Fruit fly (Drosophila melanogaster) whole organism, embryonic: ENCODE results near the gene Shc.

Experiments used
- Abd-B ChIP-seq: fragments of 200-800 bp; sonication (Bioruptor generic); optimal IDR thresholded peaks from 2 replicates; lab custom pipeline; 2018; ENCODE audit warnings: missing biosample characterization, mild to moderate bottlenecking, missing genetic modification characterization, moderate library complexity
- Blimp-1 ChIP-seq: fragments of 200-800 bp; sonication (Bioruptor generic); optimal IDR thresholded peaks from 3 replicates; lab custom pipeline; 2018; ENCODE audit warnings: missing biosample characterization, missing genetic modification characterization, mild to moderate bottlenecking, moderate library complexity, missing genetic modification reagents
- CG10321 ChIP-seq: fragments of 200-800 bp; sonication (Bioruptor generic); IDR thresholded peaks from 2 replicates; pipeline ENCODE4 v1.3.6; 2022; ENCODE audit warnings: missing biosample characterization, missing genetic modification characterization
- CG10366 ChIP-seq: fragments of 200-800 bp; sonication (Bioruptor generic); IDR thresholded peaks from 2 replicates; pipeline ENCODE4 v1.3.6; 2022; ENCODE audit warnings: missing biosample characterization, missing genetic modification characterization
- CG13287 ChIP-seq: fragments of 200-800 bp; sonication (Bioruptor generic); IDR thresholded peaks from 2 replicates; pipeline ENCODE4 v1.3.6; 2022; ENCODE audit warnings: missing biosample characterization, missing genetic modification characterization; ENCODE audit not compliant: partially characterized antibody
- CG1602 ChIP-seq: fragments of 200-800 bp; sonication (Bioruptor generic); optimal IDR thresholded peaks from 3 replicates; lab custom pipeline; 2016; ENCODE audit warnings: missing biosample characterization, missing genetic modification characterization
- CG16813 ChIP-seq: fragments of 200-800 bp; sonication (Bioruptor generic); IDR thresholded peaks from 3 replicates; pipeline ENCODE4 v1.3.6; 2022; ENCODE audit warnings: missing biosample characterization, missing genetic modification characterization; ENCODE audit not compliant: partially characterized antibody
- CG2129 ChIP-seq: fragments of 200-800 bp; sonication (Bioruptor generic); IDR thresholded peaks from 2 replicates; pipeline ENCODE4 v1.3.6; 2022; ENCODE audit warnings: missing biosample characterization, missing genetic modification characterization; ENCODE audit not compliant: partially characterized antibody
- CG2202 ChIP-seq: fragments of 200-800 bp; sonication (Bioruptor generic); optimal IDR thresholded peaks from 2 replicates; lab custom pipeline; 2018; ENCODE audit warnings: missing biosample characterization, mild to moderate bottlenecking, missing genetic modification characterization
- CG32532 ChIP-seq: fragments of 200-800 bp; sonication (Bioruptor generic); IDR thresholded peaks from 2 replicates; pipeline ENCODE4 v1.3.6; 2022; ENCODE audit warnings: missing biosample characterization, missing genetic modification characterization
- CG34224 ChIP-seq: fragments of 200-800 bp; sonication (Bioruptor generic); IDR thresholded peaks from 3 replicates; pipeline ENCODE4 v1.3.6; 2022; ENCODE audit warnings: missing biosample characterization, missing genetic modification characterization; ENCODE audit not compliant: partially characterized antibody
- CG8290 ChIP-seq, 3 experiments: fragments of 200-800 bp; sonication (Bioruptor generic); optimal IDR thresholded peaks; 2 replicates each; lab custom pipeline; 2016 to 2019; ENCODE audit warnings: missing biosample characterization in 3 of 3, missing genetic modification characterization in 3 of 3, mild to moderate bottlenecking in 2 of 3, moderate library complexity in 1 of 3
- CG8924 ChIP-seq: fragments of 200-800 bp; optimal IDR thresholded peaks from 3 replicates; lab custom pipeline; 2019; ENCODE audit warnings: missing biosample characterization, mild to moderate bottlenecking, missing genetic modification characterization, moderate library complexity
- CG9437 ChIP-seq: fragments of 200-800 bp; sonication (Bioruptor generic); optimal IDR thresholded peaks from 2 replicates; lab custom pipeline; 2018; ENCODE audit warnings: missing biosample characterization, mild to moderate bottlenecking, missing genetic modification characterization
- CG9817 ChIP-seq: fragments of 200-800 bp; sonication (Bioruptor generic); optimal IDR thresholded peaks from 2 replicates; lab custom pipeline; 2018; ENCODE audit warnings: missing biosample characterization, mild to moderate bottlenecking, missing genetic modification characterization, moderate library complexity
- Dll ChIP-seq: fragments of 200-800 bp; sonication (Bioruptor generic); IDR thresholded peaks from 4 replicates; pipeline ENCODE4 v1.3.6; 2022; ENCODE audit warnings: missing biosample characterization, missing genetic modification characterization; ENCODE audit not compliant: partially characterized antibody
- Elba2 ChIP-seq: fragments of 200-800 bp; sonication (Bioruptor generic); optimal IDR thresholded peaks from 3 replicates; lab custom pipeline; 2016; ENCODE audit warnings: missing biosample characterization, missing genetic modification characterization
- Gug ChIP-seq: fragments of 200-800 bp; sonication (Bioruptor generic); IDR thresholded peaks from 4 replicates; pipeline ENCODE4 v1.3.6; 2022; ENCODE audit warnings: missing biosample characterization, missing genetic modification characterization
- HLH54F ChIP-seq: fragments of 200-800 bp; sonication (Bioruptor generic); optimal IDR thresholded peaks from 3 replicates; lab custom pipeline; 2016; ENCODE audit warnings: missing biosample characterization, missing genetic modification characterization
- HmgZ ChIP-seq: fragments of 200-800 bp; sonication (Bioruptor generic); optimal IDR thresholded peaks from 2 replicates; lab custom pipeline; 2018; ENCODE audit warnings: missing biosample characterization, mild to moderate bottlenecking, missing genetic modification characterization
- Hmr ChIP-seq: fragments of 200-800 bp; sonication (Bioruptor generic); optimal IDR thresholded peaks from 3 replicates; lab custom pipeline; 2017; ENCODE audit warnings: mild to moderate bottlenecking, missing biosample characterization, missing genetic modification reagents, missing genetic modification characterization
- Hmx ChIP-seq: fragments of 200-800 bp; sonication (Bioruptor generic); optimal IDR thresholded peaks from 2 replicates; lab custom pipeline; 2016; ENCODE audit warnings: missing biosample characterization, missing genetic modification characterization
- Hsf ChIP-seq: fragments of 200-800 bp; sonication (Bioruptor generic); optimal IDR thresholded peaks from 3 replicates; lab custom pipeline; 2016; ENCODE audit warnings: missing biosample characterization, missing genetic modification characterization
- Myb ChIP-seq: fragments of 200-800 bp; sonication (Bioruptor generic); optimal IDR thresholded peaks from 2 replicates; lab custom pipeline; 2016; ENCODE audit warnings: missing biosample characterization, missing genetic modification characterization
- Pdp1 ChIP-seq, 2 experiments: fragments of 200-800 bp; sonication (Bioruptor generic); optimal IDR thresholded peaks; 3 replicates each; lab custom pipeline; 2016; ENCODE audit warnings: missing biosample characterization in 2 of 2, missing genetic modification characterization in 2 of 2, mild to moderate bottlenecking in 1 of 2, moderate library complexity in 1 of 2
- Xbp1 ChIP-seq: fragments of 200-800 bp; sonication (Bioruptor generic); optimal IDR thresholded peaks from 3 replicates; lab custom pipeline; 2016; ENCODE audit warnings: missing biosample characterization, mild to moderate bottlenecking, missing genetic modification characterization
- YL-1 ChIP-seq: fragments of 200-800 bp; sonication (Bioruptor generic); optimal IDR thresholded peaks from 3 replicates; lab custom pipeline; 2017; ENCODE audit warnings: missing biosample characterization, mild to moderate bottlenecking, missing genetic modification characterization
- ac ChIP-seq: fragments of 200-800 bp; sonication (Bioruptor generic); optimal IDR thresholded peaks from 3 replicates; lab custom pipeline; 2017; ENCODE audit warnings: missing biosample characterization, mild to moderate bottlenecking, missing genetic modification characterization
- az2 ChIP-seq: fragments of 200-800 bp; sonication (Bioruptor generic); optimal IDR thresholded peaks from 3 replicates; lab custom pipeline; 2016; ENCODE audit warnings: missing biosample characterization, missing genetic modification characterization
- bigmax ChIP-seq: fragments of 200-800 bp; sonication (Bioruptor generic); optimal IDR thresholded peaks from 2 replicates; lab custom pipeline; 2018; ENCODE audit warnings: missing biosample characterization, mild to moderate bottlenecking, missing genetic modification characterization
- crp ChIP-seq, 2 experiments: fragments of 200-800 bp; sonication (Bioruptor generic); optimal IDR thresholded peaks; 2 replicates in 1 of 2; 3 replicates in 1 of 2; lab custom pipeline; 2017; ENCODE audit warnings: missing biosample characterization in 2 of 2, missing genetic modification characterization in 2 of 2, mild to moderate bottlenecking in 1 of 2, moderate library complexity in 1 of 2
- da ChIP-seq: fragments of 200-800 bp; sonication (Bioruptor generic); optimal IDR thresholded peaks from 2 replicates; lab custom pipeline; 2016; ENCODE audit warnings: missing biosample characterization, missing genetic modification characterization
- dm ChIP-seq: fragments of 200-800 bp; sonication (Bioruptor generic); optimal IDR thresholded peaks from 3 replicates; lab custom pipeline; 2016; ENCODE audit warnings: missing biosample characterization, missing genetic modification characterization
- insv ChIP-seq, 2 experiments: fragments of 200-800 bp; sonication (Bioruptor generic); optimal IDR thresholded peaks; 3 replicates each; lab custom pipeline; 2016 to 2018; ENCODE audit warnings: missing biosample characterization in 2 of 2, missing genetic modification characterization in 2 of 2
- jigr1 ChIP-seq: fragments of 200-800 bp; sonication (Bioruptor generic); IDR thresholded peaks from 3 replicates; pipeline ENCODE4 v1.3.6; 2022; ENCODE audit warnings: missing biosample characterization, missing genetic modification characterization
- kah ChIP-seq: fragments of 200-800 bp; sonication (Bioruptor generic); optimal IDR thresholded peaks from 2 replicates; lab custom pipeline; 2018; ENCODE audit warnings: missing biosample characterization, mild to moderate bottlenecking, missing genetic modification characterization
- ken ChIP-seq: fragments of 200-800 bp; sonication (Bioruptor generic); IDR thresholded peaks from 3 replicates; pipeline ENCODE4 v1.3.6; 2022; ENCODE audit warnings: missing biosample characterization, missing genetic modification characterization
- kni ChIP-seq: fragments of 200-800 bp; sonication (Bioruptor generic); optimal IDR thresholded peaks from 3 replicates; lab custom pipeline; 2017; ENCODE audit warnings: mild to moderate bottlenecking, missing biosample characterization, missing genetic modification reagents, missing genetic modification characterization
- knrl ChIP-seq: fragments of 200-800 bp; sonication (Bioruptor generic); IDR thresholded peaks from 3 replicates; pipeline ENCODE4 v1.3.6; 2022; ENCODE audit warnings: missing biosample characterization, missing genetic modification characterization; ENCODE audit not compliant: partially characterized antibody
- luna ChIP-seq: fragments of 200-800 bp; sonication (Bioruptor generic); optimal IDR thresholded peaks from 2 replicates; lab custom pipeline; 2016; ENCODE audit warnings: missing biosample characterization, missing genetic modification characterization
- nerfin-2 ChIP-seq: fragments of 200-800 bp; sonication (Bioruptor generic); IDR thresholded peaks from 2 replicates; pipeline ENCODE4 v1.3.6; 2022; ENCODE audit warnings: missing biosample characterization, missing genetic modification characterization; ENCODE audit not compliant: partially characterized antibody
- sens-2 ChIP-seq: fragments of 200-800 bp; sonication (Bioruptor generic); IDR thresholded peaks from 2 replicates; pipeline ENCODE4 v1.3.6; 2022; ENCODE audit warnings: missing biosample characterization, missing genetic modification characterization
- shn ChIP-seq: fragments of 200-800 bp; sonication (Bioruptor generic); optimal IDR thresholded peaks from 3 replicates; lab custom pipeline; 2016; ENCODE audit warnings: missing biosample characterization, missing genetic modification characterization
- slbo ChIP-seq: fragments of 200-800 bp; sonication (Bioruptor generic); IDR thresholded peaks from 2 replicates; pipeline ENCODE4 v1.3.6; 2022; ENCODE audit warnings: missing biosample characterization, missing genetic modification characterization
- sna ChIP-seq: fragments of 200-800 bp; sonication (Bioruptor generic); IDR thresholded peaks from 2 replicates; pipeline ENCODE4 v1.3.6; 2022; ENCODE audit warnings: missing biosample characterization, missing genetic modification characterization; ENCODE audit not compliant: partially characterized antibody
- tin ChIP-seq: fragments of 200-800 bp; sonication (Bioruptor generic); optimal IDR thresholded peaks from 3 replicates; lab custom pipeline; 2016; ENCODE audit warnings: missing biosample characterization, missing genetic modification characterization
- trem ChIP-seq: fragments of 200-800 bp; optimal IDR thresholded peaks from 3 replicates; lab custom pipeline; 2019; ENCODE audit warnings: missing biosample characterization, mild to moderate bottlenecking, missing genetic modification characterization, moderate library complexity
- tx ChIP-seq: fragments of 200-800 bp; sonication (Bioruptor generic); optimal IDR thresholded peaks from 2 replicates; lab custom pipeline; 2016; ENCODE audit warnings: missing biosample characterization, missing genetic modification characterization
- unpg ChIP-seq: fragments of 200-800 bp; sonication (Bioruptor generic); optimal IDR thresholded peaks from 3 replicates; lab custom pipeline; 2018; ENCODE audit warnings: missing biosample characterization, mild to moderate bottlenecking, missing genetic modification characterization, moderate library complexity

The Shc gene

DNA sequence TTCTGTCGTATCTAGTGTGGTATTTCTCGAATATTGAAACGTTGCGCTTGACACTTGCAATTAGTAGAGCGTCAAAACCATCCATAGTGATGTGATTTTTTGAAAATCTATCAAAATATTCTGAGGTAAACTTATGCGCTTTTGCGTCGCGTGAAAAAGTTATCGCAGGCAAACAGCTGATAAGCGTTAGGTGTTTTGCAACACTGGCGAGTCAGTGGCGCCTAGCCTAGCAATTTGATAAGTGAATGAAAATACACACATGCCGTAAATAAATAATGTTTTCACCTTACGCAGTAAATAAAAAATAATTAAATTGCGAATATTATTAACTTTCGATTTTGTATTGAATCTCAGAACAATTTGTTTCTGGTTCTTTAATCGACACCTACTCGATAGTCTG lies 8.5 kb downstream of the Shc start, which contains the start of gene CG42526 (continued):
- TF ChIP-seq unpg (GFP tag; lab: Kevin White, UChicago) (peak; percentile 43), CG8290 (GFP tag; optimal IDR thresholded peaks at IDR 0.05; lab: Kevin White, UChicago) (peak; percentile 29), CG8290 (tag; optimal IDR thresholded peaks at IDR 0.05; lab: Kevin White, UChicago) (peak in 1 of 2 experiments; percentile 78), shn (peak; percentile 2), Pdp1 (GFP tag; optimal IDR thresholded peaks at IDR 0.05; lab: Kevin White, UChicago) (peak; percentile 6 to 58), ken (peak; percentile 54; the same call in 2 of the 3 replicates), Xbp1 (peak; percentile 54), CG16813 (GFP tag; lab: Robert Waterston, UW) (0 out of 3 replicates have a peak, but pooled peaks have one; percentile 17), CG34224 (GFP tag; lab: Robert Waterston, UW) (peak; percentile 55; the same call in 2 of the 3 replicates), dm (GFP tag; lab: Kevin White, UChicago) (peak; percentile 34), HmgZ (tag; lab: Kevin White, UChicago) (peak; percentile 41), CG13287 (peak; percentile 83), slbo (GFP tag; lab: Robert Waterston, UW) (peak; percentile 76), Elba2 (no peak), ac (GFP tag; lab: Kevin White, UChicago) (no peak), kah (GFP tag; lab: Kevin White, UChicago) (no peak), Gug (GFP tag; lab: Robert Waterston, UW) (no peak), CG2129 (GFP tag; lab: Robert Waterston, UW) (no peak), knrl (GFP tag; lab: Robert Waterston, UW) (peak; percentile 7; the same call in 1 of the 3 replicates), Blimp-1 (GFP tag; lab: Kevin White, UChicago) (no peak), CG10366 (GFP tag; lab: Robert Waterston, UW) (peak; percentile 55), crp (GFP tag; optimal IDR thresholded peaks at IDR 0.05; lab: Kevin White, UChicago) (peak; percentile 56 to 90), nerfin-2 (no peak), HLH54F (GFP tag; lab: Kevin White, UChicago) (peak; percentile 52), luna (no peak), CG32532 (peak; percentile 44; the same call in 1 of the 2 replicates), az2 (peak; percentile 34), CG9437 (GFP tag; lab: Kevin White, UChicago) (peak; percentile 64), Dll (peak; percentile 68), CG10321 (GFP tag; lab: Robert Waterston, UW) (0 out of 2 replicates have a peak, but pooled peaks have one; percentile 11), bigmax (GFP tag; lab: Kevin White, UChicago) (peak; percentile 41), Hmx (GFP tag; lab: Kevin White, UChicago) (peak; percentile 35), sna (peak; percentile 43; the same call in 1 of the 2 replicates), Hsf (GFP tag; lab: Kevin White, UChicago) (peak; percentile 63), CG8924 (tag; lab: Kevin White, UChicago) (peak; percentile 21), YL-1 (GFP tag; lab: Kevin White, UChicago) (peak; percentile 55), kni (GFP tag; lab: Kevin White, UChicago) (no peak), jigr1 (GFP tag; lab: Robert Waterston, UW) (no peak), Myb (peak; percentile 43), Hmr (GFP tag; lab: Kevin White, UChicago) (peak; percentile 62), trem (tag; lab: Kevin White, UChicago) (peak; percentile 25), tin (GFP tag; lab: Kevin White, UChicago) (peak; percentile 7), Abd-B (GFP tag; lab: Kevin White, UChicago) (peak; percentile 2), CG1602 (GFP tag; lab: Kevin White, UChicago) (peak; percentile 16), da (GFP tag; lab: Kevin White, UChicago) (no peak), sens-2 (0 out of 2 replicates have a peak, but pooled peaks have one; percentile 38), tx (peak; percentile 43), CG9817 (tag; lab: Kevin White, UChicago) (peak; percentile 24), CG2202 (tag; lab: Kevin White, UChicago) (no peak), insv (GFP tag; optimal IDR thresholded peaks at IDR 0.05; lab: Kevin White, UChicago) (no peak)
